Fruit fly (Drosophila melanogaster): Measurements from ENCODE around the gene Ino80.
A peak's percentile ranks its signal among the peaks of the same experiment; 100 is the strongest.

Ino80 gene

dm6 chr3R:19403096-19403515, at the start of gene Ino80, which contains the start of gene Aptx:
TSS of gene Ino80 (minus strand) at chr3R:19403153.
TSS of gene Aptx (plus strand) at chr3R:19403455.
- TF ChIP-seq brk (GFP tag; optimal IDR thresholded peaks at IDR 0.05), result peak; percentile 95
- TF ChIP-seq rgr (GFP tag; optimal IDR thresholded peaks at IDR 0.05), result peak; percentile 95
- peak; percentile 63 to 96 for TF ChIP-seq foxo (GFP tag; optimal IDR thresholded peaks at IDR 0.05)
- peak; percentile 83 for TF ChIP-seq CG32264 (GFP tag; optimal IDR thresholded peaks at IDR 0.05)
- TF ChIP-seq fru (GFP tag; optimal IDR thresholded peaks at IDR 0.05), result peak; percentile 93
- no peak for TF ChIP-seq usp (GFP tag; optimal IDR thresholded peaks at IDR 0.05)
- peak; percentile 45 for TF ChIP-seq Hr83 (GFP tag; optimal IDR thresholded peaks at IDR 0.05; ENCODE audit: poor library complexity, severe bottlenecking)
- TF ChIP-seq tai (GFP tag; optimal IDR thresholded peaks at IDR 0.05), result peak; percentile 97
- TF ChIP-seq h (GFP tag; optimal IDR thresholded peaks at IDR 0.05), result peak; percentile 95
- TF ChIP-seq Vsx2 (GFP tag; optimal IDR thresholded peaks at IDR 0.05; ENCODE audit: partially characterized antibody), result no peak
- TF ChIP-seq sv (GFP tag; optimal IDR thresholded peaks at IDR 0.05), result peak; percentile 97
- TF ChIP-seq Sp1 (GFP tag; optimal IDR thresholded peaks at IDR 0.05), result peak; percentile 86
- TF ChIP-seq N (GFP tag; optimal IDR thresholded peaks at IDR 0.05), result no peak
- TF ChIP-seq Jra (GFP tag; optimal IDR thresholded peaks at IDR 0.05), result peak; percentile 96
- peak; percentile 94 for TF ChIP-seq ey (GFP tag; optimal IDR thresholded peaks at IDR 0.05)
- TF ChIP-seq br (GFP tag; optimal IDR thresholded peaks at IDR 0.05), result peak; percentile 92
- peak; percentile 75 for TF ChIP-seq sage (GFP tag; optimal IDR thresholded peaks at IDR 0.05)
- TF ChIP-seq jim (GFP tag; optimal IDR thresholded peaks at IDR 0.05), result peak; percentile 67
- TF ChIP-seq Mio (GFP tag; optimal IDR thresholded peaks at IDR 0.05), result peak; percentile 57
- no peak for TF ChIP-seq Hr78 (GFP tag; optimal IDR thresholded peaks at IDR 0.05)
- TF ChIP-seq psq (GFP tag; optimal IDR thresholded peaks at IDR 0.05), result peak; percentile 90
- TF ChIP-seq CG9705 (GFP tag; optimal IDR thresholded peaks at IDR 0.05), result peak; percentile 85
- TF ChIP-seq CrebA (GFP tag; optimal IDR thresholded peaks at IDR 0.05; ENCODE audit: borderline replicate concordance), result peak; percentile 18
- TF ChIP-seq HLH106 (tag; optimal IDR thresholded peaks at IDR 0.05), result peak; percentile 93
- no peak for TF ChIP-seq lola (GFP tag; optimal IDR thresholded peaks at IDR 0.05)
- TF ChIP-seq GATAd (GFP tag; optimal IDR thresholded peaks at IDR 0.05), result peak; percentile 87
- peak; percentile 90 for TF ChIP-seq woc (GFP tag; optimal IDR thresholded peaks at IDR 0.05)
- TF ChIP-seq Abd-B (GFP tag; optimal IDR thresholded peaks at IDR 0.05), result no peak
- peak; percentile 94 for TF ChIP-seq Hnf4 (GFP tag; optimal IDR thresholded peaks at IDR 0.05)
- no peak for TF ChIP-seq dl (GFP tag; optimal IDR thresholded peaks at IDR 0.05; ENCODE audit: insufficient read depth in 1 of 2, partially characterized antibody in 2 of 2)
- no peak for TF ChIP-seq pan (optimal IDR thresholded peaks at IDR 0.05)
- TF ChIP-seq Rel (GFP tag; optimal IDR thresholded peaks at IDR 0.05), result no peak
- no peak for TF ChIP-seq Rel (tag; optimal IDR thresholded peaks at IDR 0.05)
- TF ChIP-seq OdsH (GFP tag; optimal IDR thresholded peaks at IDR 0.05), result peak; percentile 91
- TF ChIP-seq Myc (optimal IDR thresholded peaks at IDR 0.05), result peak; percentile 21
- TF ChIP-seq Dif (GFP tag; optimal IDR thresholded peaks at IDR 0.05; ENCODE audit: partially characterized antibody), result no peak
- peak; percentile 91 for TF ChIP-seq dsf (GFP tag; optimal IDR thresholded peaks at IDR 0.05; ENCODE audit: borderline replicate concordance)
- TF ChIP-seq dmrt93B (GFP tag; optimal IDR thresholded peaks at IDR 0.05), result peak; percentile 91
- TF ChIP-seq Dfd (GFP tag; optimal IDR thresholded peaks at IDR 0.05), result no peak

dm6 chr3R:19425099-19425498, 22.1 kb upstream of the Ino80 start, which contains the start of gene CG3517:
TSS of gene CG3517 (minus strand) at chr3R:19425199.
- TF ChIP-seq rgr (GFP tag; optimal IDR thresholded peaks at IDR 0.05) (no peak), Hr83 (GFP tag; optimal IDR thresholded peaks at IDR 0.05; ENCODE audit: poor library complexity, severe bottlenecking) (no peak), ey (GFP tag; optimal IDR thresholded peaks at IDR 0.05) (no peak), dsf (GFP tag; optimal IDR thresholded peaks at IDR 0.05; ENCODE audit: borderline replicate concordance) (no peak)

dm6 chr3R:19412434-19412833, 9.5 kb upstream of the Ino80 start, which contains the start of gene CG31221:
TSS of gene CG31221 (plus strand) at chr3R:19412689.
- TF ChIP-seq dl (GFP tag; optimal IDR thresholded peaks at IDR 0.05; ENCODE audit: insufficient read depth in 1 of 2, partially characterized antibody in 2 of 2), result no peak
- TF ChIP-seq foxo (GFP tag; optimal IDR thresholded peaks at IDR 0.05), result no peak
- TF ChIP-seq lola (GFP tag; optimal IDR thresholded peaks at IDR 0.05), result no peak
- TF ChIP-seq Mio (GFP tag; optimal IDR thresholded peaks at IDR 0.05), result no peak
- no peak for TF ChIP-seq OdsH (GFP tag; optimal IDR thresholded peaks at IDR 0.05)
- TF ChIP-seq Abd-B (GFP tag; optimal IDR thresholded peaks at IDR 0.05), result no peak
- no peak for TF ChIP-seq usp (GFP tag; optimal IDR thresholded peaks at IDR 0.05)
- TF ChIP-seq Dif (GFP tag; optimal IDR thresholded peaks at IDR 0.05; ENCODE audit: partially characterized antibody), result no peak
- TF ChIP-seq h (GFP tag; optimal IDR thresholded peaks at IDR 0.05), result no peak
- no peak for TF ChIP-seq ey (GFP tag; optimal IDR thresholded peaks at IDR 0.05)
- TF ChIP-seq psq (GFP tag; optimal IDR thresholded peaks at IDR 0.05), result no peak
- no peak for TF ChIP-seq dsf (GFP tag; optimal IDR thresholded peaks at IDR 0.05; ENCODE audit: borderline replicate concordance)
- no peak for TF ChIP-seq Hnf4 (GFP tag; optimal IDR thresholded peaks at IDR 0.05)
- TF ChIP-seq tai (GFP tag; optimal IDR thresholded peaks at IDR 0.05), result no peak
- no peak for TF ChIP-seq brk (GFP tag; optimal IDR thresholded peaks at IDR 0.05)
- TF ChIP-seq br (GFP tag; optimal IDR thresholded peaks at IDR 0.05), result no peak
- TF ChIP-seq N (GFP tag; optimal IDR thresholded peaks at IDR 0.05), result no peak
- TF ChIP-seq sv (GFP tag; optimal IDR thresholded peaks at IDR 0.05), result no peak
- TF ChIP-seq woc (GFP tag; optimal IDR thresholded peaks at IDR 0.05), result no peak
